Fruit fly (Drosophila melanogaster): Measurements from ENCODE around the gene velo.

The velo gene

DNA sequence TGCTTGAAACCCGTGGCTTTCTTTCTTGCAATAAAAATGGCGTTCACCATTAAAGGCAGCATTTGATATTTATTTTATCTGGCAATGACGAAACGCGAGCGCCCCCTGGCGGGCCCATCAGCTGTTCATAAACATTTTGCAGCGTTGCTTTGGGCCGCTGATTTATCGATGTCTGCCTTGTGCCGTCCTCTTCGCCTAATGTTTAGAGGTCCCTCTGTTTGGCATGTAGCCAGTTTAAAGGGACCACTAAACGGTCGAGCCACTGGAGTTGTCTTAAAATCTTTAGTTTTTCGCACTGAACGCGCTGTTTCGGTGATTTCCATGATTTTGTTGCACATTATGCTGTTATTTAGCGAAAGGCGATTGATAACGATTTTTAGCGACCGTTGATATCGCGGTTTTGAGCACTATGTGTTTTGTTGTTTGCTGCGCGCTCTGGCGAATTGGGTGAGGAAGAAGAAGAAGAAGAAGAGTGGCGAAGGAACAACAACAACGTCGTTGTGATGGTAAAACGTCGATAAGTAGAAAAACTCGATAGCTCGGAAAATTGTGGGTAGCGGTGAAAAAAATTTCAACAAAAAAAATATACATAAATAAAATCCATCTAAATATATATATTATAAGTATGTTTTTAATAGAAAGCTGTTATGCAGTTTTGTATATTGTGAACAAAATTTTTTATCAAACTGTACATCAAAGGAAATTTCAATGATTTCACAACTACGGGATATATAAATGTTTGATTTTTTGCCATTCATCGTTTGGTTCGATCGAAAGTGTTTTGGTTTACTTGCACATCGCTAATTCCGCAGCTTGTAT lies at the start of gene velo, which contains the start of gene Sbds:
Gene velo, minus strand, starts transcription at position 475 of the 819 bp plus-strand sequence.
Gene Sbds, plus strand, starts transcription at position 636 of the 819 bp plus-strand sequence.
- no peak for TF ChIP-seq CG10669 (GFP tag; optimal IDR thresholded peaks at IDR 0.05)
- peak; percentile 18 for TF ChIP-seq Eip75B (GFP tag; optimal IDR thresholded peaks at IDR 0.05)
- TF ChIP-seq Sox102F (GFP tag; optimal IDR thresholded peaks at IDR 0.05), result no peak
- TF ChIP-seq pdm3 (GFP tag; optimal IDR thresholded peaks at IDR 0.05), result no peak
- no peak for TF ChIP-seq svp (GFP tag)
- TF ChIP-seq topi (GFP tag; optimal IDR thresholded peaks at IDR 0.05), result peak; percentile 4
- peak; percentile 27 for TF ChIP-seq CG3032 (tag; optimal IDR thresholded peaks at IDR 0.05)
- peak in 1 of 2 experiments; percentile 38 for TF ChIP-seq salr (GFP tag; optimal IDR thresholded peaks at IDR 0.05)
- peak; percentile 18 for TF ChIP-seq Ets21C (GFP tag; optimal IDR thresholded peaks at IDR 0.05)
- peak; percentile 39 for TF ChIP-seq dsx (GFP tag; optimal IDR thresholded peaks at IDR 0.05; ENCODE audit: poor library complexity, severe bottlenecking)
- TF ChIP-seq CG9139 (GFP tag; optimal IDR thresholded peaks at IDR 0.05), result no peak
- TF ChIP-seq eg (GFP tag; IDR thresholded peaks at IDR 0.05), result peak; percentile 27; the same call in 1 of the 3 replicates
- TF ChIP-seq CG15336 (GFP tag; IDR thresholded peaks at IDR 0.05), result peak; percentile 36; the same call in 1 of the 2 replicates
- peak; percentile 37 for TF ChIP-seq lz (GFP tag; optimal IDR thresholded peaks at IDR 0.05)
- TF ChIP-seq CG32006 (GFP tag; optimal IDR thresholded peaks at IDR 0.05), result no peak
- no peak for TF ChIP-seq spab (GFP tag; optimal IDR thresholded peaks at IDR 0.05)
- peak; percentile 59 for TF ChIP-seq Eip78C (GFP tag)
- TF ChIP-seq dac (GFP tag; optimal IDR thresholded peaks at IDR 0.05), result peak; percentile 8
- peak; percentile 44 for TF ChIP-seq Blimp-1 (GFP tag; optimal IDR thresholded peaks at IDR 0.05)
- no peak for TF ChIP-seq Sox15 (GFP tag; optimal IDR thresholded peaks at IDR 0.05)
- no peak for TF ChIP-seq CG6854 (GFP tag; optimal IDR thresholded peaks at IDR 0.05)
- TF ChIP-seq CG3919 (GFP tag; optimal IDR thresholded peaks at IDR 0.05), result no peak
- TF ChIP-seq Gug (GFP tag; IDR thresholded peaks at IDR 0.05), result no peak
- TF ChIP-seq OdsH (GFP tag; optimal IDR thresholded peaks at IDR 0.05), result no peak
- peak; percentile 16 for TF ChIP-seq Smox (GFP tag; optimal IDR thresholded peaks at IDR 0.05)
- peak; percentile 25 for TF ChIP-seq CG31627 (GFP tag; optimal IDR thresholded peaks at IDR 0.05)
- TF ChIP-seq CG8119 (GFP tag; IDR thresholded peaks at IDR 0.05), result 0 out of 3 replicates have a peak, but pooled peaks have one; percentile 46
- peak; percentile 58 for TF ChIP-seq acj6 (GFP tag; optimal IDR thresholded peaks at IDR 0.05)
- no peak for TF ChIP-seq CG4318 (GFP tag; optimal IDR thresholded peaks at IDR 0.05)
- peak; percentile 13 for TF ChIP-seq Lpt (GFP tag; optimal IDR thresholded peaks at IDR 0.05)
- no peak for TF ChIP-seq CG8319 (GFP tag; optimal IDR thresholded peaks at IDR 0.05)
- TF ChIP-seq CG1621 (tag; optimal IDR thresholded peaks at IDR 0.05), result no peak
- peak; percentile 36 for TF ChIP-seq esn (GFP tag; optimal IDR thresholded peaks at IDR 0.05)
- TF ChIP-seq Eip93F (GFP tag; optimal IDR thresholded peaks at IDR 0.05), result no peak
- peak; percentile 65 for TF ChIP-seq CG10631 (GFP tag; optimal IDR thresholded peaks at IDR 0.05)
- no peak for TF ChIP-seq fd59A (GFP tag; optimal IDR thresholded peaks at IDR 0.05)
- TF ChIP-seq CG11762 (GFP tag; optimal IDR thresholded peaks at IDR 0.05; ENCODE audit: insufficient read depth), result peak; percentile 17
- TF ChIP-seq Ets96B (tag; optimal IDR thresholded peaks at IDR 0.05), result peak; percentile 33
- no peak for TF ChIP-seq CG16779 (tag; optimal IDR thresholded peaks at IDR 0.05)
- no peak for TF ChIP-seq CG6808 (GFP tag; optimal IDR thresholded peaks at IDR 0.05)
- TF ChIP-seq Sox14 (GFP tag; optimal IDR thresholded peaks at IDR 0.05), result peak; percentile 47
- no peak for TF ChIP-seq CG11294 (GFP tag; IDR thresholded peaks at IDR 0.05)
- TF ChIP-seq achi (GFP tag; optimal IDR thresholded peaks at IDR 0.05), result peak; percentile 46
- TF ChIP-seq CG34406 (GFP tag; optimal IDR thresholded peaks at IDR 0.05), result no peak
- TF ChIP-seq fkh (GFP tag; optimal IDR thresholded peaks at IDR 0.05), result no peak
- no peak for TF ChIP-seq fd85E (GFP tag; optimal IDR thresholded peaks at IDR 0.05)
- no peak for TF ChIP-seq CG6276 (GFP tag; optimal IDR thresholded peaks at IDR 0.05)
- no peak for TF ChIP-seq vri (GFP tag; optimal IDR thresholded peaks at IDR 0.05)
- peak; percentile 19 for TF ChIP-seq Hr39 (GFP tag; optimal IDR thresholded peaks at IDR 0.05)
- no peak for TF ChIP-seq CG11902 (GFP tag; optimal IDR thresholded peaks at IDR 0.05)

Measured in whole organism, prepupa.